Worm (Caenorhabditis elegans) whole organism, midembryonic: ENCODE measurements around the gene srxa-12.

Source experiments
- cog-1 ChIP-seq: sonication (generic microtip); optimal IDR thresholded peaks from 2 replicates; lab custom pipeline; 2016; ENCODE audit warnings: missing genetic modification characterization, missing compliant biosample characterization
- klf-2 ChIP-seq: fragments of 200-800 bp; sonication (Bioruptor generic); conservative IDR thresholded peaks from 2 replicates; pipeline ENCODE4 v1.3.6; 2022; ENCODE audit warnings: missing genetic modification reagents, missing genetic modification characterization, missing compliant biosample characterization
- ref-1 ChIP-seq: fragments of 200-800 bp; sonication (Bioruptor generic); conservative IDR thresholded peaks from 2 replicates; pipeline ENCODE4 v1.3.6; 2022; ENCODE audit warnings: missing genetic modification reagents, missing genetic modification characterization, missing compliant biosample characterization

DNA sequence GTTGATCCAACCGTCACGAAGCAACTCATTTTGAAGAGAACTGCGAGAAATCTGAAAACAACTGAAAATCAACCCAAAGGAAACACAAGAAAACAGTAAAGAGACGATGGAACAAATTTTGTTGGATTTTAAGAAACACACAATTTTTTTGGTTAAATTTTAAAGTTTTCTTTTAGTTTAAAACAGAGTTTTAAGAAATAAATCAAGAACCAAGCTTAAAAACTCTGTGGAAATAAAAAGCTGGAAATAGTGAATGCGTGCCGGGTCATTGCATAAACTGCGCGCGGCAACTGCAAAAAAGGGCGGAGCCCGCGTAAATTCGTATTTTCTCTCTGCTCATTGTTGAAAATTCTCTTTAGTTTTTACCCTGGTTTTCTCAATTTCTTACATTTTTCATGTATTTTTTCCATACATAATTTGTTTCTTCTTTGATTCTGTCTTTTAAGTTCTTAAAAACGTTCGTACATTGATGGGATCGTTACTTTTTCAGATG is 35.5 kb downstream of the srxa-12 start, which contains the start of the genes algn-13 and R10D12.13:
- no peak; the same call in 1 of the 2 replicates for TF ChIP-seq ref-1 (GFP tag; lab: Robert Waterston, UW)
- TF ChIP-seq klf-2, result peak; percentile 82; the same call in 1 of the 2 replicates
- TF ChIP-seq cog-1 (tag; lab: Kevin White, UChicago), result peak; percentile 71
